Worm (Caenorhabditis elegans) whole organism, L2 larva: ENCODE results near the gene ckb-2.
A peak's percentile ranks its signal among the peaks of the same experiment; 100 is the strongest.

Experiments used
- C34F6.9 ChIP-seq: fragments of 150-350 bp; optimal IDR thresholded peaks from 2 replicates; lab custom pipeline; 2014; ENCODE audit warnings: missing biosample characterization, missing genetic modification characterization
- F13H6.1 ChIP-seq: sonication (generic microtip); optimal IDR thresholded peaks from 2 replicates; lab custom pipeline; 2016; ENCODE audit warnings: missing genetic modification characterization, missing compliant biosample characterization
- R02D3.7 ChIP-seq: fragments of 150-350 bp; optimal IDR thresholded peaks from 2 replicates; lab custom pipeline; 2014; ENCODE audit warnings: missing biosample characterization, missing genetic modification characterization
- Y55F3AM.14 ChIP-seq: fragments of 200-800 bp; sonication (Bioruptor generic); optimal IDR thresholded peaks from 2 replicates; lab custom pipeline; 2018; ENCODE audit warnings: mild to moderate bottlenecking, missing genetic modification characterization, missing compliant biosample characterization
- ZK546.5 ChIP-seq: sonication (generic microtip); optimal IDR thresholded peaks from 2 replicates; lab custom pipeline; 2017; ENCODE audit warnings: missing biosample characterization, missing genetic modification characterization
- alr-1 ChIP-seq: fragments of 150-350 bp; optimal IDR thresholded peaks from 2 replicates; lab custom pipeline; 2014; ENCODE audit warnings: missing biosample characterization, missing genetic modification characterization
- aly-2 ChIP-seq: fragments of 150-350 bp; optimal IDR thresholded peaks from 2 replicates; lab custom pipeline; 2014; ENCODE audit warnings: missing biosample characterization, missing genetic modification characterization
- blmp-1 ChIP-seq: sonication (generic microtip); optimal IDR thresholded peaks from 2 replicates; lab custom pipeline; 2017; ENCODE audit warnings: missing genetic modification characterization, mild to moderate bottlenecking, missing compliant biosample characterization, antibody characterized with exemption, moderate library complexity; ENCODE audit not compliant: insufficient read depth
- ceh-16 ChIP-seq: fragments of 150-350 bp; optimal IDR thresholded peaks from 2 replicates; lab custom pipeline; 2014; ENCODE audit warnings: missing biosample characterization, missing genetic modification characterization
- crh-2 ChIP-seq: sonication (generic microtip); optimal IDR thresholded peaks from 2 replicates; lab custom pipeline; 2017; ENCODE audit warnings: missing biosample characterization, missing genetic modification characterization
- dmd-4 ChIP-seq: sonication (generic microtip); optimal IDR thresholded peaks from 2 replicates; lab custom pipeline; 2017; ENCODE audit warnings: missing biosample characterization, missing genetic modification characterization
- elt-1 ChIP-seq: fragments of 150-350 bp; optimal IDR thresholded peaks from 2 replicates; lab custom pipeline; 2014; ENCODE audit warnings: missing biosample characterization, missing genetic modification characterization
- elt-3 ChIP-seq: sonication (generic microtip); optimal IDR thresholded peaks from 2 replicates; lab custom pipeline; 2017; ENCODE audit warnings: missing biosample characterization, missing genetic modification characterization
- fos-1 ChIP-seq: fragments of 150-350 bp; optimal IDR thresholded peaks from 2 replicates; lab custom pipeline; 2014; ENCODE audit warnings: missing biosample characterization, missing genetic modification characterization
- gmeb-1 ChIP-seq: fragments of 150-350 bp; optimal IDR thresholded peaks from 2 replicates; lab custom pipeline; 2014; ENCODE audit warnings: missing biosample characterization, missing genetic modification characterization
- lin-13 ChIP-seq: fragments of 150-350 bp; optimal IDR thresholded peaks from 2 replicates; lab custom pipeline; 2014; ENCODE audit warnings: missing biosample characterization, missing genetic modification reagents, missing genetic modification characterization
- lin-39 ChIP-seq: fragments of 150-350 bp; optimal IDR thresholded peaks from 2 replicates; lab custom pipeline; 2014; ENCODE audit warnings: missing biosample characterization, missing genetic modification reagents, missing genetic modification characterization
- lsy-2 ChIP-seq, 2 experiments: fragments of 150-350 bp in 1 of 2; sonication (generic microtip) in 1 of 2; optimal IDR thresholded peaks; 2 replicates each; lab custom pipeline; 2014 to 2017; ENCODE audit warnings: missing biosample characterization in 2 of 2, missing genetic modification characterization in 2 of 2
- mbf-1 ChIP-seq: sonication (generic microtip); optimal IDR thresholded peaks from 2 replicates; lab custom pipeline; 2017; ENCODE audit warnings: missing biosample characterization, missing genetic modification characterization
- mdl-1 ChIP-seq, 2 experiments: fragments of 150-350 bp in 1 of 2; sonication (generic microtip) in 1 of 2; optimal IDR thresholded peaks; 2 replicates each; lab custom pipeline; 2017; ENCODE audit warnings: missing biosample characterization in 2 of 2, missing genetic modification characterization in 2 of 2
- nhr-10 ChIP-seq: sonication (generic microtip); optimal IDR thresholded peaks from 2 replicates; lab custom pipeline; 2017; ENCODE audit warnings: missing biosample characterization, missing genetic modification characterization
- nhr-11 ChIP-seq: fragments of 150-350 bp; optimal IDR thresholded peaks from 2 replicates; lab custom pipeline; 2014; ENCODE audit warnings: missing biosample characterization, missing genetic modification characterization
- nhr-12 ChIP-seq: fragments of 150-350 bp; optimal IDR thresholded peaks from 2 replicates; lab custom pipeline; 2014; ENCODE audit warnings: missing biosample characterization, missing genetic modification characterization
- nhr-129 ChIP-seq: fragments of 150-350 bp; optimal IDR thresholded peaks from 2 replicates; lab custom pipeline; 2014; ENCODE audit warnings: missing biosample characterization, missing genetic modification characterization
- nhr-21 ChIP-seq: fragments of 150-350 bp; optimal IDR thresholded peaks from 2 replicates; lab custom pipeline; 2014; ENCODE audit warnings: missing biosample characterization, missing genetic modification characterization
- nhr-23 ChIP-seq: fragments of 150-350 bp; optimal IDR thresholded peaks from 2 replicates; lab custom pipeline; 2014; ENCODE audit warnings: missing biosample characterization, missing genetic modification reagents, missing genetic modification characterization
- nhr-25 ChIP-seq: fragments of 150-350 bp; sonication (generic microtip); optimal IDR thresholded peaks from 3 replicates; lab custom pipeline; 2014; ENCODE audit warnings: missing biosample characterization, missing genetic modification characterization
- nhr-6 ChIP-seq: fragments of 150-350 bp; optimal IDR thresholded peaks from 2 replicates; lab custom pipeline; 2014; ENCODE audit warnings: missing biosample characterization, missing genetic modification characterization
- nhr-77 ChIP-seq: fragments of 150-350 bp; optimal IDR thresholded peaks from 2 replicates; lab custom pipeline; 2014; ENCODE audit warnings: missing biosample characterization, missing genetic modification characterization
- peb-1 ChIP-seq: fragments of 150-350 bp; optimal IDR thresholded peaks from 2 replicates; lab custom pipeline; 2014; ENCODE audit warnings: missing biosample characterization, missing genetic modification characterization
- sem-4 ChIP-seq: fragments of 150-350 bp; optimal IDR thresholded peaks from 2 replicates; lab custom pipeline; 2014; ENCODE audit warnings: missing biosample characterization, missing genetic modification reagents, missing genetic modification characterization
- skn-1 ChIP-seq: sonication (generic microtip); optimal IDR thresholded peaks from 2 replicates; lab custom pipeline; 2017; ENCODE audit warnings: missing biosample characterization, missing genetic modification characterization
- sma-3 ChIP-seq: sonication (generic microtip); optimal IDR thresholded peaks from 2 replicates; lab custom pipeline; 2016; ENCODE audit warnings: missing genetic modification reagents, missing genetic modification characterization, missing compliant biosample characterization
- sma-9 ChIP-seq, 2 experiments: fragments of 150-350 bp in 1 of 2; sonication (generic microtip) in 1 of 2; optimal IDR thresholded peaks; 2 replicates each; lab custom pipeline; 2014 to 2016; ENCODE audit warnings: missing genetic modification characterization in 2 of 2, mild to moderate bottlenecking in 1 of 2, missing biosample characterization in 1 of 2, missing compliant biosample characterization in 1 of 2, missing genetic modification reagents in 1 of 2, moderate library complexity in 1 of 2
- snpc-4 ChIP-seq: fragments of 150-350 bp; optimal IDR thresholded peaks from 2 replicates; lab custom pipeline; 2014; ENCODE audit warnings: missing biosample characterization, missing genetic modification characterization
- unc-39 ChIP-seq: fragments of 150-350 bp; optimal IDR thresholded peaks from 2 replicates; lab custom pipeline; 2014; ENCODE audit warnings: missing biosample characterization, missing genetic modification characterization
- unc-55 ChIP-seq: fragments of 150-350 bp; sonication (generic microtip); optimal IDR thresholded peaks from 3 replicates; lab custom pipeline; 2014; ENCODE audit warnings: missing biosample characterization, missing genetic modification reagents, missing genetic modification characterization
- unc-62 ChIP-seq: fragments of 150-350 bp; optimal IDR thresholded peaks from 2 replicates; lab custom pipeline; 2014; ENCODE audit warnings: missing biosample characterization, missing genetic modification reagents, missing genetic modification characterization
- zag-1 ChIP-seq: fragments of 150-350 bp; optimal IDR thresholded peaks from 2 replicates; lab custom pipeline; 2014; ENCODE audit warnings: missing biosample characterization, missing genetic modification characterization
- ztf-1 ChIP-seq: fragments of 200-800 bp; sonication (Bioruptor generic); conservative IDR thresholded peaks from 2 replicates; pipeline ENCODE4 v1.3.6; 2022; ENCODE audit warnings: missing genetic modification characterization, missing compliant biosample characterization
- ztf-4 ChIP-seq: fragments of 150-350 bp; optimal IDR thresholded peaks from 2 replicates; lab custom pipeline; 2014; ENCODE audit warnings: missing biosample characterization, missing genetic modification characterization

ckb-2 gene

DNA sequence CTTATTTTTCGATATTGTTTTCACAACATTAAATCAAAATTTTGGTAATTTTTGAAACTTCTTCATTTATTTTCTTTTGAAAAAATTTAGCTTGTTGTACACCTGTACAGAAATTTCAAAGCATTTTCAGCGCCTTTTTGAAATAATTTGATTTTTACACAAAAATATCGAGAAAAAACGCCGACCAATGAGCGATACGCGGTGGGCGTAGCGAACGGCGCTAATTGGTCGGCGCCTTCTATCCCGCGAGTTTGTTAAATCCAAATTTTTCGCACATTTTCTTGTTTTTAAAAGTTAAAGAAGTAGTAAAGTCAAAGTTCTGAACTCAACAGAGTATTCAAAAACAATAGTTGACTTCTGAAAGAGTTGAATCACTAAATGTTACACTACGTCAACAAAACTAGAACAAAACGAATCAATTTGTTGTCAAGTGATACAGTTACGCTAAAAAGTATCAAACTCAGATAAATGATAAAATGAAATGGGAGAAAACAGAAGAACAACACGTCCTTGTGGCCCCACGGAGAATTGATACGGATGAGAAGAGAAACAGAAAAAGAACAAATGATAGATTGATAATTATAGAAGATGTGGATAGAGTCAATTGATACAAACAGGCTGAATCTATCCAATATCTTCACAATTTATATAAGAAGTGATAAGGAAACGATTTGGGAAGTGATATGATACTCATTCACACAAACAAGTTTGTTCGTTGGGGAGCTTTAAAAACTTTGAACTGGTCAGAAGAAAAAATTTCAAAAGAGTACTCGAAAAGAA, 39.4 kb upstream of the ckb-2 start:
- TF ChIP-seq lin-13 (GFP tag; lab: Kevin White, UChicago) (no peak), lin-39 (tag; lab: Kevin White, UChicago) (no peak), dmd-4 (tag; lab: Kevin White, UChicago) (no peak), mbf-1 (tag; lab: Kevin White, UChicago) (no peak), nhr-25 (tag; lab: Kevin White, UChicago) (peak; percentile 26), unc-55 (GFP tag; lab: Kevin White, UChicago) (no peak), peb-1 (no peak), ceh-16 (tag; lab: Kevin White, UChicago) (no peak), fos-1 (tag; lab: Kevin White, UChicago) (peak; percentile 33), aly-2 (tag; lab: Kevin White, UChicago) (no peak), skn-1 (no peak), nhr-6 (no peak), lsy-2 (tag; optimal IDR thresholded peaks at IDR 0.05; lab: Kevin White, UChicago) (no peak), nhr-77 (no peak), crh-2 (tag; lab: Kevin White, UChicago) (peak; percentile 12), Y55F3AM.14 (no peak), F13H6.1 (tag; lab: Kevin White, UChicago) (no peak), ztf-4 (tag; lab: Kevin White, UChicago) (no peak), sem-4 (tag; lab: Kevin White, UChicago) (no peak), gmeb-1 (tag; lab: Kevin White, UChicago) (no peak), zag-1 (tag; lab: Kevin White, UChicago) (no peak), mdl-1 (tag; optimal IDR thresholded peaks at IDR 0.05; lab: Kevin White, UChicago) (no peak), elt-1 (tag; lab: Kevin White, UChicago) (no peak), blmp-1 (tag; lab: Kevin White, UChicago) (peak; percentile 66), alr-1 (tag; lab: Kevin White, UChicago) (no peak), R02D3.7 (tag; lab: Kevin White, UChicago) (no peak), nhr-23 (tag; lab: Kevin White, UChicago) (no peak), unc-62 (GFP tag; lab: Kevin White, UChicago) (no peak), nhr-21 (tag; lab: Kevin White, UChicago) (peak; percentile 38)

DNA sequence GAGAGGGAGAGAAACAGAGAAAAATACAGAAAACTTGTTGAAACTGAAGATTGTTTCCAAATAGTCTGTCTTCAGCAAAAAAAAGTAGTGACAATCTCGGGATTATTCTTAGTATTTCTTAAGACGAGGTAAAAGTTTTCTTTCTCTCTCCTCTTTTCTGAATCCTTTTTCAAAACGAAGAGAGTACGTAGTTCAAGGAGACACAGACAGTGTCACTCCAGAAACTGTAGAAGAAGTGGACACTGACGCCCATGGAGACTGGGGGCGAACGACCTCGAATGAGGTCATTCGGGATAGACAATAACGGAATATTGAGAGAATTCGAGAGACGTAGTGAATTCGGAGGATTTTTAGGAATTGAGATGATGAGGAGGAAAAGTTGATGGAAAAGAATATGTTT, 36.8 kb upstream of the ckb-2 start, which contains the start of gene gly-6:
gly-6 (minus strand) TSS at position 245 of the 400 bp plus-strand sequence.
- TF ChIP-seq nhr-25 (tag; lab: Kevin White, UChicago) (peak; percentile 61), blmp-1 (tag; lab: Kevin White, UChicago) (no peak), dmd-4 (tag; lab: Kevin White, UChicago) (no peak)
- TF ChIP-seq, all 48 proteins: peak for 1

DNA sequence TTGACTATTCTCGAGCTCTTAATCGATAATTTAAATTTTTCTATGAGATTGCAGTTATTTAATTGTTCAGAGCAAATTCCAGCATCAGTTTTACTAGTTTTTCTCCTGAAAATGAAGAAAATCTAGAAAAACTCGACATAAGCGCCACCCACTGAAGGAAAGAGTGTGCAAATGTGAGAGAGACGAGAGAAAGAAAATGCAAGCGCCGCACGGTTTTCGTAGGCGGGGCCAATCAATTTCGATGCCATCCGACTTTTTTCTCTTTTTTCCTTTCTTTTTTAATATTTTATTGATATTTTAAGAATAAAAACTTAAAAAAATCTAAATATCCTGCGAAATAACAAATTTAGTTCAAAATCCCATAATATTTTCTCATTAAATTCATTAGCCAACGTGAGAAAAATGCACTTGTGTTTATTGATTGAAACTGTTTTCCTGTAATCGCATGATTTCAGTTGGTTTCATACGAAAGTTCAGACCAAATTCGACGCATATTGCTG, 35.2 kb upstream of the ckb-2 start, which contains the start of gene cdk-12:
cdk-12 (plus strand) TSS at position 450 of the 500 bp plus-strand sequence.
- TF ChIP-seq elt-1 (tag; lab: Kevin White, UChicago) (no peak), nhr-77 (no peak), sma-3 (peak; percentile 3), nhr-129 (peak; percentile 3), lsy-2 (tag; optimal IDR thresholded peaks at IDR 0.05; lab: Kevin White, UChicago) (peak in 1 of 2 experiments; percentile 65), ztf-1 (no peak), crh-2 (tag; lab: Kevin White, UChicago) (peak; percentile 47), nhr-10 (tag; lab: Kevin White, UChicago) (no peak), mdl-1 (tag; optimal IDR thresholded peaks at IDR 0.05; lab: Kevin White, UChicago) (no peak), unc-62 (GFP tag; lab: Kevin White, UChicago) (no peak), gmeb-1 (tag; lab: Kevin White, UChicago) (peak; percentile 38), snpc-4 (tag; lab: Kevin White, UChicago) (peak; percentile 34), skn-1 (no peak), ztf-4 (tag; lab: Kevin White, UChicago) (no peak), elt-3 (tag; lab: Kevin White, UChicago) (no peak), nhr-6 (no peak), ZK546.5 (no peak), ceh-16 (tag; lab: Kevin White, UChicago) (no peak), nhr-11 (tag; lab: Kevin White, UChicago) (no peak), unc-55 (GFP tag; lab: Kevin White, UChicago) (peak; percentile 73), nhr-12 (tag; lab: Kevin White, UChicago) (no peak), unc-39 (tag; lab: Kevin White, UChicago) (no peak), R02D3.7 (tag; lab: Kevin White, UChicago) (no peak), sma-9 (GFP tag; optimal IDR thresholded peaks at IDR 0.05; lab: Kevin White, UChicago) (peak; percentile 39), sma-9 (tag; optimal IDR thresholded peaks at IDR 0.05; lab: Kevin White, UChicago) (no peak), C34F6.9 (tag; lab: Kevin White, UChicago) (peak; percentile 75), lin-13 (GFP tag; lab: Kevin White, UChicago) (peak; percentile 26), aly-2 (tag; lab: Kevin White, UChicago) (no peak), F13H6.1 (tag; lab: Kevin White, UChicago) (peak; percentile 16)
- TF ChIP-seq, all 48 proteins: peak for 11
